Fruit fly (Drosophila melanogaster) whole organism, adult: ENCODE results near the gene nmdyn-D7.

Source experiments
- CG33017 ChIP-seq: fragments of 200-800 bp; sonication (Bioruptor generic); optimal IDR thresholded peaks from 2 replicates; lab custom pipeline; 2018; ENCODE audit warnings: missing biosample characterization, mild to moderate bottlenecking, missing genetic modification characterization, moderate library complexity
- CG7045 ChIP-seq: fragments of 200-800 bp; sonication (Bioruptor generic); optimal IDR thresholded peaks from 2 replicates; lab custom pipeline; 2017; ENCODE audit warnings: missing biosample characterization, mild to moderate bottlenecking, missing genetic modification characterization
- pad ChIP-seq: fragments of 200-800 bp; sonication (Bioruptor generic); optimal IDR thresholded peaks from 3 replicates; lab custom pipeline; 2017; ENCODE audit warnings: missing biosample characterization, missing genetic modification characterization, mild to moderate bottlenecking, moderate library complexity, missing genetic modification reagents

dm6 chr3R:9637361-9637760, 42.4 kb upstream of the nmdyn-D7 start, which contains the start of gene Scm:
- TF ChIP-seq CG7045 (GFP tag; lab: Kevin White, UChicago), result no peak
- no peak for TF ChIP-seq CG33017
- TF ChIP-seq pad (GFP tag; lab: Kevin White, UChicago), result no peak
